Fruit fly (Drosophila melanogaster) whole organism, embryonic: Measurements from ENCODE around the gene CG43218.

ENCODE experiments used
- CG10431 ChIP-seq: fragments of 200-800 bp; sonication (Bioruptor generic); optimal IDR thresholded peaks from 3 replicates; lab custom pipeline; 2018; ENCODE audit warnings: missing biosample characterization, mild to moderate bottlenecking, missing genetic modification characterization
- CG10565 ChIP-seq: fragments of 200-800 bp; sonication (Bioruptor generic); optimal IDR thresholded peaks from 3 replicates; lab custom pipeline; 2016; ENCODE audit warnings: missing biosample characterization, mild to moderate bottlenecking, missing genetic modification characterization
- CG11504 ChIP-seq: fragments of 200-800 bp; sonication (Bioruptor generic); optimal IDR thresholded peaks from 3 replicates; lab custom pipeline; 2019; ENCODE audit warnings: missing biosample characterization, mild to moderate bottlenecking, missing genetic modification characterization, moderate library complexity
- CG11695 ChIP-seq: fragments of 200-800 bp; sonication (Bioruptor generic); IDR thresholded peaks from 3 replicates; pipeline ENCODE4 v1.3.6; 2022; ENCODE audit warnings: missing biosample characterization, missing genetic modification characterization
- CG12391 ChIP-seq: fragments of 200-800 bp; sonication (Bioruptor generic); optimal IDR thresholded peaks from 3 replicates; lab custom pipeline; 2018; ENCODE audit warnings: missing biosample characterization, mild to moderate bottlenecking, missing genetic modification characterization, moderate library complexity
- CG12769 ChIP-seq: fragments of 200-800 bp; sonication (Bioruptor generic); optimal IDR thresholded peaks from 2 replicates; lab custom pipeline; 2019; ENCODE audit warnings: missing biosample characterization, mild to moderate bottlenecking, missing genetic modification characterization, moderate library complexity
- CG12942 ChIP-seq: fragments of 200-800 bp; sonication (Bioruptor generic); optimal IDR thresholded peaks from 3 replicates; lab custom pipeline; 2016; ENCODE audit warnings: missing biosample characterization, missing genetic modification characterization
- CG17359 ChIP-seq: fragments of 200-800 bp; sonication (Bioruptor generic); optimal IDR thresholded peaks from 3 replicates; lab custom pipeline; 2018; ENCODE audit warnings: missing biosample characterization, mild to moderate bottlenecking, missing genetic modification characterization, moderate library complexity
- CG17568 ChIP-seq: fragments of 200-800 bp; sonication (Bioruptor generic); optimal IDR thresholded peaks from 2 replicates; lab custom pipeline; 2018; ENCODE audit warnings: missing biosample characterization, mild to moderate bottlenecking, missing genetic modification characterization, moderate library complexity
- CG2678 ChIP-seq: fragments of 200-800 bp; sonication (Bioruptor generic); optimal IDR thresholded peaks from 3 replicates; lab custom pipeline; 2019; ENCODE audit warnings: missing biosample characterization, mild to moderate bottlenecking, missing genetic modification characterization, moderate library complexity
- CG30020 ChIP-seq: fragments of 200-800 bp; optimal IDR thresholded peaks from 2 replicates; lab custom pipeline; 2019; ENCODE audit warnings: missing biosample characterization, mild to moderate bottlenecking, missing genetic modification characterization, moderate library complexity
- CG30431 ChIP-seq: fragments of 200-800 bp; sonication (Bioruptor generic); optimal IDR thresholded peaks from 2 replicates; lab custom pipeline; 2017; ENCODE audit warnings: missing biosample characterization, missing genetic modification characterization
- CG31224 ChIP-seq: fragments of 200-800 bp; sonication (Bioruptor generic); IDR thresholded peaks from 2 replicates; pipeline ENCODE4 v1.3.6; 2022; ENCODE audit warnings: missing biosample characterization, missing genetic modification characterization
- CG32532 ChIP-seq: fragments of 200-800 bp; sonication (Bioruptor generic); IDR thresholded peaks from 2 replicates; pipeline ENCODE4 v1.3.6; 2022; ENCODE audit warnings: missing biosample characterization, missing genetic modification characterization
- CG34422 ChIP-seq: fragments of 200-800 bp; sonication (Bioruptor generic); IDR thresholded peaks from 3 replicates; pipeline ENCODE4 v1.3.6; 2022; ENCODE audit warnings: missing biosample characterization, missing genetic modification characterization
- CG3847 ChIP-seq: fragments of 200-800 bp; sonication (Bioruptor generic); IDR thresholded peaks from 2 replicates; pipeline ENCODE4 v1.3.6; 2022; ENCODE audit warnings: missing biosample characterization, missing genetic modification characterization
- CG43689 ChIP-seq: fragments of 200-800 bp; sonication (Bioruptor generic); IDR thresholded peaks from 2 replicates; pipeline ENCODE4 v1.3.6; 2022; ENCODE audit warnings: missing biosample characterization, missing genetic modification characterization
- CG6272 ChIP-seq: fragments of 200-800 bp; sonication (Bioruptor generic); IDR thresholded peaks from 2 replicates; pipeline ENCODE4 v1.3.6; 2022; ENCODE audit warnings: missing biosample characterization, missing genetic modification characterization
- CG8924 ChIP-seq: fragments of 200-800 bp; optimal IDR thresholded peaks from 3 replicates; lab custom pipeline; 2019; ENCODE audit warnings: missing biosample characterization, mild to moderate bottlenecking, missing genetic modification characterization, moderate library complexity
- CTCF ChIP-seq: fragments of 200-800 bp; sonication (Bioruptor generic); optimal IDR thresholded peaks from 2 replicates; lab custom pipeline; 2017; ENCODE audit warnings: missing biosample characterization, mild to moderate bottlenecking, missing genetic modification characterization, moderate library complexity
- Eip74EF ChIP-seq, 2 experiments: fragments of 200-800 bp in 1 of 2; fragments of >200 bp in 1 of 2; sonication (Bioruptor generic) in 1 of 2; optimal IDR thresholded peaks; 2 replicates each; lab custom pipeline; 2017 to 2019; ENCODE audit warnings: missing biosample characterization in 2 of 2, missing genetic modification characterization in 2 of 2, mild to moderate bottlenecking in 1 of 2, moderate library complexity in 1 of 2
- HLH4C ChIP-seq: fragments of 200-800 bp; sonication (Bioruptor generic); IDR thresholded peaks from 3 replicates; pipeline ENCODE4 v1.3.6; 2022; ENCODE audit warnings: missing biosample characterization, missing genetic modification characterization; ENCODE audit not compliant: partially characterized antibody
- Hsf ChIP-seq: fragments of 200-800 bp; sonication (Bioruptor generic); optimal IDR thresholded peaks from 3 replicates; lab custom pipeline; 2016; ENCODE audit warnings: missing biosample characterization, missing genetic modification characterization
- Kr ChIP-seq: fragments of 200-800 bp; sonication (Bioruptor generic); optimal IDR thresholded peaks from 2 replicates; lab custom pipeline; 2017; ENCODE audit warnings: missing biosample characterization, mild to moderate bottlenecking, missing genetic modification characterization
- MBD-R2 ChIP-seq: fragments of 200-800 bp; sonication (Bioruptor generic); IDR thresholded peaks from 2 replicates; pipeline ENCODE4 v1.3.6; 2022; ENCODE audit warnings: missing biosample characterization, missing genetic modification characterization
- Nf-YC ChIP-seq: fragments of 200-800 bp; optimal IDR thresholded peaks from 3 replicates; lab custom pipeline; 2019; ENCODE audit warnings: missing biosample characterization, mild to moderate bottlenecking, missing genetic modification characterization, moderate library complexity
- Pdp1 ChIP-seq, 2 experiments: fragments of 200-800 bp; sonication (Bioruptor generic); optimal IDR thresholded peaks; 3 replicates each; lab custom pipeline; 2016; ENCODE audit warnings: missing biosample characterization in 2 of 2, missing genetic modification characterization in 2 of 2, mild to moderate bottlenecking in 1 of 2, moderate library complexity in 1 of 2
- Scr ChIP-seq: fragments of 200-800 bp; sonication (Bioruptor generic); IDR thresholded peaks from 2 replicates; pipeline ENCODE4 v1.3.6; 2022; ENCODE audit warnings: missing biosample characterization, missing genetic modification characterization; ENCODE audit not compliant: partially characterized antibody
- Vsx1 ChIP-seq: fragments of 200-800 bp; sonication (Bioruptor generic); optimal IDR thresholded peaks from 2 replicates; lab custom pipeline; 2017; ENCODE audit warnings: missing biosample characterization, mild to moderate bottlenecking, missing genetic modification characterization, missing genetic modification reagents
- abd-A ChIP-seq: fragments of 200-800 bp; sonication (Bioruptor generic); optimal IDR thresholded peaks from 3 replicates; lab custom pipeline; 2019; ENCODE audit warnings: missing biosample characterization, mild to moderate bottlenecking, missing genetic modification characterization, moderate library complexity
- aop ChIP-seq: fragments of 200-800 bp; sonication (Bioruptor generic); IDR thresholded peaks from 2 replicates; pipeline ENCODE4 v1.3.6; 2022; ENCODE audit warnings: missing biosample characterization, missing genetic modification characterization
- bowl ChIP-seq: fragments of 200-800 bp; sonication (Bioruptor generic); IDR thresholded peaks from 2 replicates; pipeline ENCODE4 v1.3.6; 2022; ENCODE audit warnings: missing biosample characterization, missing genetic modification characterization
- caup ChIP-seq: fragments of 200-800 bp; sonication (Bioruptor generic); optimal IDR thresholded peaks from 3 replicates; lab custom pipeline; 2017; ENCODE audit warnings: missing biosample characterization, mild to moderate bottlenecking, missing genetic modification characterization, moderate library complexity; ENCODE audit not compliant: severe bottlenecking
- dati ChIP-seq: fragments of 200-800 bp; sonication (Bioruptor generic); IDR thresholded peaks from 2 replicates; pipeline ENCODE4 v1.3.6; 2022; ENCODE audit warnings: missing biosample characterization, missing genetic modification characterization
- gfzf ChIP-seq: fragments of 200-800 bp; sonication (Bioruptor generic); optimal IDR thresholded peaks from 2 replicates; lab custom pipeline; 2016; ENCODE audit warnings: missing biosample characterization, mild to moderate bottlenecking, missing genetic modification characterization, moderate library complexity
- grau ChIP-seq: fragments of 200-800 bp; optimal IDR thresholded peaks from 3 replicates; lab custom pipeline; 2019; ENCODE audit warnings: missing biosample characterization, mild to moderate bottlenecking, missing genetic modification characterization, moderate library complexity
- gt ChIP-seq: fragments of 200-800 bp; sonication (Bioruptor generic); IDR thresholded peaks from 2 replicates; pipeline ENCODE4 v1.3.6; 2022; ENCODE audit warnings: missing biosample characterization, missing genetic modification characterization
- hbn ChIP-seq: fragments of 200-800 bp; sonication (Bioruptor generic); IDR thresholded peaks from 2 replicates; pipeline ENCODE4 v1.3.6; 2022; ENCODE audit warnings: missing biosample characterization, missing genetic modification characterization; ENCODE audit not compliant: partially characterized antibody
- hkb ChIP-seq, 2 experiments: fragments of 200-800 bp in 1 of 2; fragments of >200 bp in 1 of 2; sonication (Bioruptor generic) in 1 of 2; IDR thresholded peaks in 1 of 2; optimal IDR thresholded peaks in 1 of 2; 2 replicates each; pipeline versions ENCODE4 v1.3.6 to Lab custom; 2017 to 2022; ENCODE audit warnings: missing biosample characterization in 1 of 2, missing genetic modification characterization in 1 of 2
- hth ChIP-seq: fragments of >200 bp; optimal IDR thresholded peaks from 2 replicates; lab custom pipeline; 2017; ENCODE audit warnings: inconsistent platforms
- nerfin-1 ChIP-seq: fragments of 200-800 bp; sonication (Bioruptor generic); optimal IDR thresholded peaks from 3 replicates; lab custom pipeline; 2019; ENCODE audit warnings: missing biosample characterization, mild to moderate bottlenecking, missing genetic modification characterization, moderate library complexity
- nmo ChIP-seq: fragments of 200-800 bp; sonication (Bioruptor generic); optimal IDR thresholded peaks from 2 replicates; lab custom pipeline; 2018; ENCODE audit warnings: missing biosample characterization, mild to moderate bottlenecking, missing genetic modification characterization, moderate library complexity
- odd ChIP-seq: fragments of 200-800 bp; sonication (Bioruptor generic); optimal IDR thresholded peaks from 2 replicates; lab custom pipeline; 2017; ENCODE audit warnings: missing biosample characterization, mild to moderate bottlenecking, missing genetic modification characterization
- onecut ChIP-seq: fragments of 200-800 bp; sonication (Bioruptor generic); IDR thresholded peaks from 2 replicates; pipeline ENCODE4 v1.3.6; 2022; ENCODE audit warnings: missing biosample characterization, missing genetic modification characterization
- pros ChIP-seq: fragments of 200-800 bp; sonication (Bioruptor generic); optimal IDR thresholded peaks from 3 replicates; lab custom pipeline; 2019; ENCODE audit warnings: missing biosample characterization, mild to moderate bottlenecking, missing genetic modification characterization, moderate library complexity
- repo ChIP-seq: fragments of 200-800 bp; sonication (Bioruptor generic); optimal IDR thresholded peaks from 2 replicates; lab custom pipeline; 2016; ENCODE audit warnings: missing biosample characterization, missing genetic modification characterization
- sens-2 ChIP-seq: fragments of 200-800 bp; sonication (Bioruptor generic); IDR thresholded peaks from 2 replicates; pipeline ENCODE4 v1.3.6; 2022; ENCODE audit warnings: missing biosample characterization, missing genetic modification characterization
- tll ChIP-seq, 2 experiments: fragments of 200-800 bp in 1 of 2; fragments of >200 bp in 1 of 2; sonication (Bioruptor generic) in 1 of 2; optimal IDR thresholded peaks; 2 replicates each; lab custom pipeline; 2017 to 2019; ENCODE audit warnings: missing biosample characterization in 2 of 2, missing genetic modification characterization in 2 of 2, mild to moderate bottlenecking in 1 of 2, moderate library complexity in 1 of 2
- usp ChIP-seq: fragments of >200 bp; optimal IDR thresholded peaks from 2 replicates; lab custom pipeline; 2017; ENCODE audit warnings: missing biosample characterization, missing genetic modification characterization
- z ChIP-seq: fragments of 200-800 bp; sonication (Bioruptor generic); IDR thresholded peaks from 3 replicates; pipeline ENCODE4 v1.3.6; 2022; ENCODE audit warnings: missing biosample characterization, missing genetic modification characterization

CG43218 gene

dm6 chr3L:21239999-21240509 is 17.8 kb upstream of the CG43218 start (continued):
- TF ChIP-seq CG6272 (GFP tag; lab: Robert Waterston, UW) (no peak), tll (GFP tag; optimal IDR thresholded peaks at IDR 0.05; lab: Kevin White, UChicago) (no peak), Vsx1 (peak; percentile 5), CG11695 (GFP tag; lab: Robert Waterston, UW) (0 out of 3 replicates have a peak, but pooled peaks have one; percentile 7), odd (GFP tag; lab: Kevin White, UChicago) (peak; percentile 25), nmo (GFP tag; lab: Kevin White, UChicago) (no peak), CG3847 (GFP tag; lab: Robert Waterston, UW) (no peak), caup (peak; percentile 38), CG43689 (no peak), CG12942 (GFP tag; lab: Kevin White, UChicago) (no peak), grau (no peak), CG2678 (tag; lab: Kevin White, UChicago) (no peak), CTCF (GFP tag; lab: Kevin White, UChicago) (no peak), CG10565 (GFP tag; lab: Kevin White, UChicago) (no peak), abd-A (no peak), aop (GFP tag; lab: Robert Waterston, UW) (no peak), onecut (no peak), CG32532 (peak; percentile 46; the same call in 1 of the 2 replicates), CG12769 (tag; lab: Kevin White, UChicago) (peak; percentile 60), Kr (GFP tag; lab: Kevin White, UChicago) (no peak), dati (no peak), hkb (optimal IDR thresholded peaks at IDR 0.05; lab: Kevin White, UChicago) (no peak), hkb (GFP tag; IDR thresholded peaks at IDR 0.05; lab: Robert Waterston, UW) (peak; percentile 40; the same call in 1 of the 2 replicates), repo (GFP tag; lab: Kevin White, UChicago) (no peak), sens-2 (GFP tag; lab: Robert Waterston, UW) (no peak), CG34422 (GFP tag; lab: Robert Waterston, UW) (peak; percentile 44; the same call in 1 of the 3 replicates), MBD-R2 (GFP tag; lab: Robert Waterston, UW) (no peak), Hsf (no peak), z (peak; percentile 74; the same call in 2 of the 3 replicates), HLH4C (GFP tag; lab: Robert Waterston, UW) (no peak; the same call in 2 of the 3 replicates), bowl (GFP tag; lab: Robert Waterston, UW) (0 out of 2 replicates have a peak, but pooled peaks have one; percentile 14), usp (GFP tag; lab: Kevin White, UChicago) (no peak), gfzf (no peak), hbn (GFP tag; lab: Robert Waterston, UW) (peak; percentile 27; the same call in 1 of the 2 replicates), CG17359 (tag; lab: Kevin White, UChicago) (no peak), nerfin-1 (tag; lab: Kevin White, UChicago) (no peak), CG10431 (GFP tag; lab: Kevin White, UChicago) (no peak), CG31224 (GFP tag; lab: Robert Waterston, UW) (no peak), Scr (GFP tag; lab: Robert Waterston, UW) (peak; percentile 31; the same call in 1 of the 2 replicates), CG30020 (tag; lab: Kevin White, UChicago) (no peak), Nf-YC (tag; lab: Kevin White, UChicago) (no peak), CG30431 (GFP tag; lab: Kevin White, UChicago) (no peak), Eip74EF (GFP tag; optimal IDR thresholded peaks at IDR 0.05; lab: Kevin White, UChicago) (peak in 1 of 2 experiments; percentile 29), CG11504 (tag; lab: Kevin White, UChicago) (peak; percentile 57), pros (GFP tag; lab: Kevin White, UChicago) (no peak), CG12391 (tag; lab: Kevin White, UChicago) (no peak), CG17568 (GFP tag; lab: Kevin White, UChicago) (no peak), CG8924 (tag; lab: Kevin White, UChicago) (no peak), Pdp1 (GFP tag; optimal IDR thresholded peaks at IDR 0.05; lab: Kevin White, UChicago) (no peak), gt (GFP tag; lab: Robert Waterston, UW) (no peak), hth (no peak)
